Worm (Caenorhabditis elegans) whole organism, L4/young adult: ENCODE results near the gene unc-24.

Experiments used
- W03F9.2 ChIP-seq: fragments of 150-350 bp; optimal IDR thresholded peaks from 2 replicates; lab custom pipeline; 2014; ENCODE audit warnings: missing biosample characterization, missing genetic modification characterization
- dao-5 ChIP-seq: sonication (generic microtip); optimal IDR thresholded peaks from 2 replicates; lab custom pipeline; 2016; ENCODE audit warnings: missing genotype, missing genetic modification characterization, moderate library complexity, missing compliant biosample characterization
- him-1 ChIP-seq: sonication (generic microtip); optimal IDR thresholded peaks from 2 replicates; lab custom pipeline; 2016; ENCODE audit warnings: missing genotype, missing genetic modification reagents, missing genetic modification characterization, missing compliant biosample characterization

DNA sequence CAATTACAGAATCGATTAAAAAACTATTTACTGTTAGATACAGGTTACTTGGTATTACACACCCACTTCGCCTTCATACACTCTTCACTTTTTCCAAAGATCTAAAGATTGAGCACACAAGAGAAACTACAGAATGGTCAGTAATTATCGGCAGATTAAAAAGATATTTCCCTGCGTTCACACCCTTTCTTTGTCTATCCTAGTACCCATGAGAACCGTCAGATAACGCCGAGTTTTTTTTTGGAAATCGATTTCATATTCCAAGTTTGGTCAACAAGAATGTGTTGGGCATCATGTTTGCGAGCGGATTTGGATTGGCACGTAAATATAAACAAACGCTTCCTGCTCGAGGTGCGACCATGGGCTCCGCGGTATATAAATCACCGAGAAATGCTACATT is 34.2 kb downstream of the unc-24 start, which contains the start of gene C26B2.8:
- TF ChIP-seq him-1 (tag; lab: Kevin White, UChicago) (no peak), W03F9.2 (tag; lab: Kevin White, UChicago) (no peak), dao-5 (tag; lab: Kevin White, UChicago) (no peak)
